Fruit fly (Drosophila melanogaster): ENCODE results near the gene CG11899.

The CG11899 gene

DNA sequence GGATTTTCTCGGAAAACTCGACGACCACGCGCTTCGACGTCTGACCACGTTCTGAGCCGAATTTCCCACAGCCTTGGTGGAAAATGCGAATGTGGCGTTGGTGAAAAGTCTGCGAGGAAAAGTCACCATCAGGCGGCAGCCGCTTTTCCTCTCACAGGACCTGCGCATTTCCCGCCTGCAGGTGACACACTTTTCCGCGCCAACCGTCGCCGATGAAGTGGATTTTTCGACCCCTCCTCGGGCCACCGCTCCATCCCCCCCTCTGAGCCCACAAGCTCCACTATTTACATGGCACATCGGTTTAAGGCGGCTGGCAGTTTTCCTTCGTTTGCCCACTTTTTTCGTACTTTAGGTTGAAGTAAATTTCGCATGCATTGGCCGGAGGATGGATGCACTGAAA is 5.3 kb upstream of the CG11899 start, which contains the start of gene jus:
TSS of gene jus (minus strand) at position 38 of the 400 bp plus-strand sequence.
- TF ChIP-seq MBD-R2 (GFP tag; IDR thresholded peaks at IDR 0.05) (no peak), CG14965 (GFP tag; optimal IDR thresholded peaks at IDR 0.05; ENCODE audit: borderline replicate concordance) (no peak), ken (GFP tag; IDR thresholded peaks at IDR 0.05) (no peak), Med (GFP tag) (peak; percentile 55), ewg (GFP tag; optimal IDR thresholded peaks at IDR 0.05) (peak; percentile 76), Deaf1 (tag; optimal IDR thresholded peaks at IDR 0.05) (peak; percentile 73), jing (GFP tag; optimal IDR thresholded peaks at IDR 0.05) (no peak), Hmr (GFP tag; optimal IDR thresholded peaks at IDR 0.05) (peak; percentile 35), CG16779 (GFP tag; IDR thresholded peaks at IDR 0.05) (0 out of 2 replicates have a peak, but pooled peaks have one; percentile 45), Atf-2 (GFP tag; optimal IDR thresholded peaks at IDR 0.05) (no peak), abd-A (tag; optimal IDR thresholded peaks at IDR 0.05) (peak; percentile 14), CG18599 (GFP tag; optimal IDR thresholded peaks at IDR 0.05) (peak; percentile 18), CG7556 (GFP tag; optimal IDR thresholded peaks at IDR 0.05) (peak; percentile 33), chinmo (GFP tag; IDR thresholded peaks at IDR 0.05; ENCODE audit: partially characterized antibody) (0 out of 4 replicates have a peak, but pooled peaks have one; percentile 44), CG15514 (GFP tag; optimal IDR thresholded peaks at IDR 0.05) (peak; percentile 15), CG18619 (GFP tag; optimal IDR thresholded peaks at IDR 0.05) (peak; percentile 9), row (GFP tag; IDR thresholded peaks at IDR 0.05) (0 out of 3 replicates have a peak, but pooled peaks have one; percentile 17), crol (GFP tag; IDR thresholded peaks at IDR 0.05) (peak; percentile 89), jumu (GFP tag; optimal IDR thresholded peaks at IDR 0.05) (no peak)

DNA sequence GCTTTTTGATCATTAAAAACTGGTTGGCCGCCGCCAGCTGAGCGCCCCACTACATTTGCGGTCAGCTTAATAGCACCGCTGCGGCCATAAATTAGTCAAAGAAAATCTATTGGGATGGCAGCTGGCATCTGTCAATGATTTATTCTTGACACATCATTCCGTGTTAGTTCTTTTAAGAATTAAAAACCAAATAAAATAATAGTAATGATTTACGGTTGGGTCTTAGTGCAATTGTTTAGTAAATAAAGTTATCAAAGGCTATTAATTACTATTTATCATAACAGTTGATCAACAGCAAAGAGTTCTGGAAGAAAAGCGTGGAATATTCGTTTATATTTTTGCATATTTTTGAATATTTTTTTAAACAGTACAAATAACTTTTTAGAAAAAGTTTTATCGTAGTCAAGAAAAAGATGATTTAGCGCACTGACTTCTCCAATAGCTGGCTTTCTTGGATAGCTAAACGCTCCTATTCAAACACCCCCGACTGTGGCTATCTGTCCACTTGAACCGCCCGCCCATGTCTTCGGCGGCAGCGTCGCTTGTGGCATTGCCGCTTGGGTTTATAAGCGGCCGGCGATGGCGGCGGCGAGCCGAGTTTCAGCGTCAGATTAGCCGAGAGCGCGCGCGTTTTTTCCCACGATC is 3.2 kb upstream of the CG11899 start, which contains the start of gene CG14515:
TSS of gene CG14515 (plus strand) at position 590 of the 645 bp plus-strand sequence.
- 0 out of 3 replicates have a peak, but pooled peaks have one; percentile 12 for TF ChIP-seq CG11695 (GFP tag; IDR thresholded peaks at IDR 0.05)
- TF ChIP-seq ro (GFP tag; IDR thresholded peaks at IDR 0.05) = no peak
- TF ChIP-seq CG2678 (tag; optimal IDR thresholded peaks at IDR 0.05) = peak; percentile 20
- TF ChIP-seq Med (GFP tag) = peak; percentile 40
- no peak for TF ChIP-seq insv (GFP tag; optimal IDR thresholded peaks at IDR 0.05)
- TF ChIP-seq Dad (GFP tag; optimal IDR thresholded peaks at IDR 0.05) = no peak
- 0 out of 2 replicates have a peak, but pooled peaks have one; percentile 28 for TF ChIP-seq CG17328 (GFP tag; IDR thresholded peaks at IDR 0.05)
- peak; percentile 13 for TF ChIP-seq Oli (tag; optimal IDR thresholded peaks at IDR 0.05)
- TF ChIP-seq CG7556 (GFP tag; optimal IDR thresholded peaks at IDR 0.05) = peak; percentile 39
- TF ChIP-seq Doc2 (GFP tag; IDR thresholded peaks at IDR 0.05) = no peak
- no peak for TF ChIP-seq gcm (GFP tag; optimal IDR thresholded peaks at IDR 0.05)
- TF ChIP-seq pzg (GFP tag; optimal IDR thresholded peaks at IDR 0.05) = no peak
- TF ChIP-seq repo (GFP tag; optimal IDR thresholded peaks at IDR 0.05) = no peak
- 0 out of 3 replicates have a peak, but pooled peaks have one; percentile 16 for TF ChIP-seq ase (GFP tag; IDR thresholded peaks at IDR 0.05)
- no peak for TF ChIP-seq ken (GFP tag; IDR thresholded peaks at IDR 0.05)
- 0 out of 2 replicates have a peak, but pooled peaks have one; percentile 4 for TF ChIP-seq CG14441 (GFP tag; IDR thresholded peaks at IDR 0.05)
- no peak for TF ChIP-seq fd64A (GFP tag; optimal IDR thresholded peaks at IDR 0.05)
- TF ChIP-seq CG10979 (tag; optimal IDR thresholded peaks at IDR 0.05) = peak; percentile 3
- TF ChIP-seq hbn (GFP tag; IDR thresholded peaks at IDR 0.05; ENCODE audit: partially characterized antibody) = no peak
- TF ChIP-seq CG9437 (GFP tag; optimal IDR thresholded peaks at IDR 0.05) = peak; percentile 7
- TF ChIP-seq CoRest (tag; optimal IDR thresholded peaks at IDR 0.05) = peak; percentile 11
- TF ChIP-seq dysf (GFP tag; IDR thresholded peaks at IDR 0.05) = 0 out of 3 replicates have a peak, but pooled peaks have one; percentile 30
- TF ChIP-seq D (optimal IDR thresholded peaks at IDR 0.05) = no peak
- TF ChIP-seq D (GFP tag; optimal IDR thresholded peaks at IDR 0.05) = peak; percentile 21
- peak; percentile 44; the same call in 2 of the 3 replicates for TF ChIP-seq CG17361 (GFP tag; IDR thresholded peaks at IDR 0.05)
- peak; percentile 27 for TF ChIP-seq phol (tag; optimal IDR thresholded peaks at IDR 0.05)
- TF ChIP-seq CG4404 (GFP tag; IDR thresholded peaks at IDR 0.05) = no peak
- TF ChIP-seq CG18262 (tag; optimal IDR thresholded peaks at IDR 0.05) = peak; percentile 47
- TF ChIP-seq CG2712 (tag; optimal IDR thresholded peaks at IDR 0.05) = peak; percentile 17
- peak; percentile 59 for TF ChIP-seq nmo (GFP tag; optimal IDR thresholded peaks at IDR 0.05)
- TF ChIP-seq cas (GFP tag; IDR thresholded peaks at IDR 0.05) = no peak
- peak; percentile 76 for TF ChIP-seq sens (GFP tag)
- TF ChIP-seq jumu (GFP tag; optimal IDR thresholded peaks at IDR 0.05) = no peak

Data from whole organism, embryonic.